Worm (Caenorhabditis elegans): ENCODE data around the gene C50A2.3.

ce11 chrIV:1104518-1104917 is 53.3 kb downstream of the C50A2.3 start, which contains the start of the genes C44B12.9 and C44B12.3:
- no peak for TF ChIP-seq mls-2 (tag; optimal IDR thresholded peaks at IDR 0.05)
- TF ChIP-seq ztf-11 (tag; optimal IDR thresholded peaks at IDR 0.05) = no peak
- no peak for TF ChIP-seq bed-3 (GFP tag; optimal IDR thresholded peaks at IDR 0.05)
- no peak for TF ChIP-seq drap-1 (GFP tag; optimal IDR thresholded peaks at IDR 0.05)
- no peak for TF ChIP-seq blmp-1 (tag; optimal IDR thresholded peaks at IDR 0.05)
- TF ChIP-seq nhr-28 (tag; optimal IDR thresholded peaks at IDR 0.05) = no peak
- no peak for TF ChIP-seq elt-1 (tag; optimal IDR thresholded peaks at IDR 0.05; ENCODE audit: borderline replicate concordance, insufficient read depth)
- no peak for TF ChIP-seq unc-39 (tag; optimal IDR thresholded peaks at IDR 0.05)
- no peak for TF ChIP-seq ceh-83 (GFP tag; optimal IDR thresholded peaks at IDR 0.05)
- TF ChIP-seq flh-1 (GFP tag; optimal IDR thresholded peaks at IDR 0.05) = no peak
- TF ChIP-seq ham-2 (GFP tag; optimal IDR thresholded peaks at IDR 0.05) = no peak
- TF ChIP-seq ces-1 (GFP tag; optimal IDR thresholded peaks at IDR 0.05) = no peak
- TF ChIP-seq mab-5 (tag; optimal IDR thresholded peaks at IDR 0.05) = no peak
